Fruit fly (Drosophila melanogaster) whole organism, embryonic: ENCODE measurements around the gene Ndae1.

Experiments used
- Aef1 ChIP-seq: fragments of 200-800 bp; sonication (Bioruptor generic); IDR thresholded peaks from 3 replicates; pipeline ENCODE4 v1.3.6; 2022; ENCODE audit warnings: missing biosample characterization, missing genetic modification characterization
- Atf-2 ChIP-seq: fragments of 200-800 bp; sonication (Bioruptor generic); optimal IDR thresholded peaks from 2 replicates; lab custom pipeline; 2016; ENCODE audit warnings: missing biosample characterization, missing genetic modification characterization
- Awh ChIP-seq: fragments of 200-800 bp; sonication (Bioruptor generic); IDR thresholded peaks from 2 replicates; pipeline ENCODE4, ENCODE4 v1.3.6; 2022; ENCODE audit warnings: missing biosample characterization, missing genetic modification characterization
- CG13123 ChIP-seq: fragments of 200-800 bp; sonication (Bioruptor generic); optimal IDR thresholded peaks from 2 replicates; lab custom pipeline; 2016; ENCODE audit warnings: missing biosample characterization, missing genetic modification characterization
- CG13624 ChIP-seq: fragments of 200-800 bp; sonication (Bioruptor generic); optimal IDR thresholded peaks from 2 replicates; lab custom pipeline; 2016; ENCODE audit warnings: missing biosample characterization, missing genetic modification characterization
- CG13894 ChIP-seq: fragments of 200-800 bp; sonication (Bioruptor generic); optimal IDR thresholded peaks from 3 replicates; lab custom pipeline; 2018; ENCODE audit warnings: missing biosample characterization, mild to moderate bottlenecking, missing genetic modification characterization, moderate library complexity
- CG17328 ChIP-seq: fragments of 200-800 bp; sonication (Bioruptor generic); IDR thresholded peaks from 2 replicates; pipeline ENCODE4 v1.3.6; 2022; ENCODE audit warnings: missing biosample characterization, missing genetic modification characterization
- CG31388 ChIP-seq: fragments of 200-800 bp; sonication (Bioruptor generic); optimal IDR thresholded peaks from 2 replicates; lab custom pipeline; 2016; ENCODE audit warnings: missing biosample characterization, missing genetic modification characterization
- CG3163 ChIP-seq: fragments of 200-800 bp; sonication (Bioruptor generic); optimal IDR thresholded peaks from 3 replicates; lab custom pipeline; 2016; ENCODE audit warnings: missing biosample characterization, missing genetic modification characterization
- CG3838 ChIP-seq: fragments of 200-800 bp; sonication (Bioruptor generic); optimal IDR thresholded peaks from 3 replicates; lab custom pipeline; 2016; ENCODE audit warnings: missing biosample characterization, missing genetic modification characterization
- CG4282 ChIP-seq: fragments of 200-800 bp; sonication (Bioruptor generic); optimal IDR thresholded peaks from 2 replicates; lab custom pipeline; 2016; ENCODE audit warnings: missing biosample characterization, missing genetic modification characterization
- CG4360 ChIP-seq: fragments of 200-800 bp; sonication (Bioruptor generic); IDR thresholded peaks from 2 replicates; pipeline ENCODE4 v1.3.6; 2022; ENCODE audit warnings: missing biosample characterization, missing genetic modification characterization
- CG4404 ChIP-seq: fragments of 200-800 bp; sonication (Bioruptor generic); IDR thresholded peaks from 2 replicates; pipeline ENCODE4 v1.3.6; 2022; ENCODE audit warnings: missing biosample characterization, missing genetic modification characterization
- Ets65A ChIP-seq: fragments of 200-800 bp; sonication (Bioruptor generic); peaks from one replicate; lab custom pipeline; 2016; ENCODE audit warnings: missing biosample characterization, missing genetic modification characterization
- Hr78 ChIP-seq, 2 experiments: fragments of 200-800 bp in 1 of 2; fragments of >200 bp in 1 of 2; sonication (Bioruptor generic) in 1 of 2; optimal IDR thresholded peaks; 2 replicates each; lab custom pipeline; 2017 to 2019; ENCODE audit warnings: missing biosample characterization in 2 of 2, missing genetic modification characterization in 2 of 2, mild to moderate bottlenecking in 1 of 2, moderate library complexity in 1 of 2
- MBD-R2 ChIP-seq: fragments of 200-800 bp; sonication (Bioruptor generic); IDR thresholded peaks from 2 replicates; pipeline ENCODE4 v1.3.6; 2022; ENCODE audit warnings: missing biosample characterization, missing genetic modification characterization
- Ravus ChIP-seq: fragments of 200-800 bp; sonication (Bioruptor generic); IDR thresholded peaks from 2 replicates; pipeline ENCODE4 v1.3.6; 2022; ENCODE audit warnings: missing biosample characterization, missing genetic modification characterization
- Sry-β ChIP-seq: fragments of 200-800 bp; sonication (Bioruptor generic); optimal IDR thresholded peaks from 2 replicates; lab custom pipeline; 2018; ENCODE audit warnings: missing biosample characterization, mild to moderate bottlenecking, missing genetic modification characterization, moderate library complexity
- Vsx1 ChIP-seq: fragments of 200-800 bp; sonication (Bioruptor generic); optimal IDR thresholded peaks from 2 replicates; lab custom pipeline; 2017; ENCODE audit warnings: missing biosample characterization, mild to moderate bottlenecking, missing genetic modification characterization, missing genetic modification reagents
- abd-A ChIP-seq: fragments of 200-800 bp; sonication (Bioruptor generic); optimal IDR thresholded peaks from 3 replicates; lab custom pipeline; 2019; ENCODE audit warnings: missing biosample characterization, mild to moderate bottlenecking, missing genetic modification characterization, moderate library complexity
- ash1 ChIP-seq: fragments of 200-800 bp; sonication (Bioruptor generic); optimal IDR thresholded peaks from 2 replicates; lab custom pipeline; 2018; ENCODE audit warnings: missing biosample characterization, mild to moderate bottlenecking, missing genetic modification characterization
- br ChIP-seq: fragments of >200 bp; optimal IDR thresholded peaks from 2 replicates; lab custom pipeline; 2017
- cg ChIP-seq: fragments of 200-800 bp; sonication (Bioruptor generic); optimal IDR thresholded peaks from 3 replicates; lab custom pipeline; 2019; ENCODE audit warnings: missing biosample characterization, mild to moderate bottlenecking, missing genetic modification characterization, moderate library complexity
- chinmo ChIP-seq: fragments of 200-800 bp; sonication (Bioruptor generic); IDR thresholded peaks from 4 replicates; pipeline ENCODE4 v1.3.6; 2022; ENCODE audit warnings: missing biosample characterization, missing genetic modification characterization; ENCODE audit not compliant: partially characterized antibody
- crc ChIP-seq: fragments of 200-800 bp; sonication (Bioruptor generic); optimal IDR thresholded peaks from 2 replicates; lab custom pipeline; 2016; ENCODE audit warnings: missing biosample characterization, missing genetic modification characterization
- dmrt99B ChIP-seq: fragments of 200-800 bp; sonication (Bioruptor generic); optimal IDR thresholded peaks from 2 replicates; lab custom pipeline; 2018; ENCODE audit warnings: missing biosample characterization, mild to moderate bottlenecking, missing genetic modification characterization, moderate library complexity
- en ChIP-seq: fragments of 200-800 bp; sonication (Bioruptor generic); optimal IDR thresholded peaks from 2 replicates; lab custom pipeline; 2016; ENCODE audit warnings: missing biosample characterization, missing genetic modification characterization
- fd102C ChIP-seq: fragments of 200-800 bp; sonication (Bioruptor generic); optimal IDR thresholded peaks from 2 replicates; lab custom pipeline; 2018; ENCODE audit warnings: missing biosample characterization, mild to moderate bottlenecking, missing genetic modification characterization, moderate library complexity
- gro ChIP-seq: fragments of 200-800 bp; sonication (Bioruptor generic); optimal IDR thresholded peaks from 2 replicates; lab custom pipeline; 2016; ENCODE audit warnings: missing biosample characterization, missing genetic modification characterization
- oc ChIP-seq: fragments of 200-800 bp; sonication (Bioruptor generic); optimal IDR thresholded peaks from 2 replicates; lab custom pipeline; 2018; ENCODE audit warnings: missing biosample characterization, mild to moderate bottlenecking, missing genetic modification characterization, moderate library complexity
- pum ChIP-seq: fragments of 200-800 bp; sonication (Bioruptor generic); optimal IDR thresholded peaks from 2 replicates; lab custom pipeline; 2016; ENCODE audit warnings: missing biosample characterization, missing genetic modification characterization
- row ChIP-seq: fragments of 200-800 bp; sonication (Bioruptor generic); IDR thresholded peaks from 3 replicates; pipeline ENCODE4 v1.3.6; 2022; ENCODE audit warnings: missing biosample characterization, missing genetic modification characterization
- salm ChIP-seq: fragments of 200-800 bp; sonication (Bioruptor generic); optimal IDR thresholded peaks from 2 replicates; lab custom pipeline; 2018; ENCODE audit warnings: missing biosample characterization, mild to moderate bottlenecking, missing genetic modification characterization
- scrt ChIP-seq: fragments of 200-800 bp; sonication (Bioruptor generic); optimal IDR thresholded peaks from 2 replicates; lab custom pipeline; 2018; ENCODE audit warnings: missing biosample characterization, mild to moderate bottlenecking, missing genetic modification characterization, moderate library complexity
- sd ChIP-seq: fragments of 200-800 bp; sonication (Bioruptor generic); optimal IDR thresholded peaks from 3 replicates; lab custom pipeline; 2018; ENCODE audit warnings: missing biosample characterization, mild to moderate bottlenecking, missing genetic modification characterization, moderate library complexity
- sens ChIP-seq: fragments of 200-800 bp; sonication (Bioruptor generic); peaks from one replicate; lab custom pipeline; 2016; ENCODE audit warnings: missing biosample characterization, missing genetic modification characterization
- stc ChIP-seq: fragments of 200-800 bp; sonication (Bioruptor generic); IDR thresholded peaks from 2 replicates; pipeline ENCODE4 v1.3.6; 2022; ENCODE audit warnings: missing biosample characterization, missing genetic modification characterization
- vvl ChIP-seq: fragments of 200-800 bp; sonication (Bioruptor generic); IDR thresholded peaks from 2 replicates; pipeline ENCODE4 v1.3.6; 2022; ENCODE audit warnings: missing biosample characterization, missing genetic modification characterization
- zfh1 ChIP-seq: fragments of 200-800 bp; sonication (Bioruptor generic); IDR thresholded peaks from 3 replicates; pipeline ENCODE4 v1.3.6; 2022; ENCODE audit warnings: missing biosample characterization, missing genetic modification characterization

Ndae1 gene

DNA sequence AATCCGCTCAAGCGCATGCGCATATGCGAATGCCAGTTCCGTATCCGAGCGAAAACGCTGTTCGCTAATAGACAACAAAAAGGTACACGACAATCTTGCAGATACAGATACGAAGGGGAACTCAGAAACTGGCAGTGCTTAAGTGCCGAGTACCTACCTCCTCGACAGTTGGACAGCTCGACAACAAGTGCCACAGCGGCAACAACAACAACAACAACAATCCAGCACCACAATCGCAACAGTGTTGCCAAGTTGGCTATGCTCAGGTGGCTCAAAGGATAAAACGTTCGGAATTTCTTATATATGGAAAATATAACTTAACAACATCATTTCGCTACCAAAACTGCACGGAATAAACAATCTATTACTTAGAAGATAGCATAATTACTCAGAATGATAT is 40.7 kb upstream of the Ndae1 start:
- no peak for TF ChIP-seq crc
- TF ChIP-seq Ets65A (GFP tag; lab: Kevin White, UChicago): peak; percentile 47
- peak; percentile 81 for TF ChIP-seq CG4360
- TF ChIP-seq scrt (GFP tag; lab: Kevin White, UChicago): no peak
- peak; percentile 37 for TF ChIP-seq Sry-β

DNA sequence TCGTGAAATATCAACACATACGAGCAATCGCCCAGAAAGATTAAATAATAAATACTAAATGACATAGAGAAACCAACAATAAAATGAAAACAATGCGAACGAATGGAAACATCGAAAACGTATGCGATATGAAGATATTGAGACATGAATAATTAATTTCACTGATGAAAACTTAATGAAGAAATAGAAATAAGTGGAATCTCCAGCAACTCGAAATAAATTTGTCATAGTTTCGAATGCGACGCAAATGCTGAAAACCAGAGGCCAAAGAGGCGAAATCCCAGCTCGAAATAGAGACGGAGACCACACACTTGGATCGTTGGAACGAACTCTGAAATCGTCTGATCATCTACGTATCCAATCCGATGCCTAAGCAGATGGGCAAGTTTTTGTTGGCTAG is 36.7 kb upstream of the Ndae1 start:
- TF ChIP-seq en (GFP tag; lab: Kevin White, UChicago) (no peak), Awh (GFP tag; lab: Robert Waterston, UW) (peak; percentile 70; the same call in 1 of the 2 replicates), chinmo (GFP tag; lab: Robert Waterston, UW) (peak; percentile 70; the same call in 1 of the 4 replicates), oc (tag; lab: Kevin White, UChicago) (peak; percentile 17), sd (tag; lab: Kevin White, UChicago) (peak; percentile 32), vvl (GFP tag; lab: Robert Waterston, UW) (peak; percentile 65), CG13894 (tag; lab: Kevin White, UChicago) (peak; percentile 23), Hr78 (GFP tag; optimal IDR thresholded peaks at IDR 0.05; lab: Kevin White, UChicago) (no peak), abd-A (tag; lab: Kevin White, UChicago) (peak; percentile 72)

DNA sequence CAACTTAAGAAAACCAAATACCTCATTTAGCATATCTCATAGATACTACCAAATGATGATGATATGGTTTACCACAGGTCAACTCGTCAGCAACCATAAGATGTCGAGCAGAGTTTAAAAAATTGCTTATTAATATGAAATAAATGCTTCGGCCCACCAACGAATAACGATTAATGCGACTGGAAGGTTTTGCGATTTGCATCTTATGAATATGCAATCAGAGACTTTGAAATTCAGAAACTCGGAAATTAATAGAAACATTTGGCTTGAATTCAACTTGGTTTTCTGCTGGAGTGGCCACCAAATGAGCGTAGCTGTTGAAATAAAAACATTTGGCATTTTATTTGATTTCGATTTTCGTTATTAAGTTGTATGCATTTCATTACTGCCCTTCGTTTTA is 35.6 kb upstream of the Ndae1 start:
- TF ChIP-seq salm (tag; lab: Kevin White, UChicago) (peak; percentile 20), sens (peak; percentile 37), oc (tag; lab: Kevin White, UChicago) (peak; percentile 7), abd-A (tag; lab: Kevin White, UChicago) (peak; percentile 89), CG4404 (GFP tag; lab: Robert Waterston, UW) (no peak), CG3163 (GFP tag; lab: Kevin White, UChicago) (no peak), vvl (GFP tag; lab: Robert Waterston, UW) (peak; percentile 96), chinmo (GFP tag; lab: Robert Waterston, UW) (peak; percentile 89), dmrt99B (tag; lab: Kevin White, UChicago) (no peak), sd (tag; lab: Kevin White, UChicago) (peak; percentile 20)
- TF ChIP-seq, all 482 proteins: peak for 7

DNA sequence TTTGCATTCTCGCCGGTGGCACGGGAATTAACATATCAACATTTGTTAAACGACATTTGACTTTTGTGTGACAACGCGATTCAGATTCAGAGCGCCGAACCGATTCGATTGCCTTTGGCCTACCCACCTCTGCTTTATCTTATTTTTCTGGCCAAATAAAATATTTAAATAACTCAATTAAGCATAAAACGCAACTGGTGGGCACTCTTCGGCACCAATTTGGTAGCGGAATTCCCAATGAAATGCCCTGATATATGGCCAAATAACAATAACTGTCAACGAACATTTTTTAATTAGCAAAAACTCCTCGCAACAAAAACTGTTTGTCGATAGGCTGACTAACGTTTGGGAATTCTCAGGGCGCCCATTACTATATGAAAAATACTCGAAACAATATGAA is 35.0 kb upstream of the Ndae1 start:
- no peak for TF ChIP-seq Aef1 (GFP tag; lab: Robert Waterston, UW)
- peak; percentile 53; the same call in 1 of the 2 replicates for TF ChIP-seq vvl (GFP tag; lab: Robert Waterston, UW)
- TF ChIP-seq gro (GFP tag; lab: Kevin White, UChicago): no peak
- TF ChIP-seq CG4360: no peak
- TF ChIP-seq MBD-R2 (GFP tag; lab: Robert Waterston, UW): no peak
- TF ChIP-seq abd-A (tag; lab: Kevin White, UChicago): peak; percentile 90
- TF ChIP-seq fd102C (GFP tag; lab: Kevin White, UChicago): no peak
- peak; percentile 50 for TF ChIP-seq sd (tag; lab: Kevin White, UChicago)
- TF ChIP-seq row (GFP tag; lab: Robert Waterston, UW): no peak
- 0 out of 4 replicates have a peak, but pooled peaks have one; percentile 57 for TF ChIP-seq chinmo (GFP tag; lab: Robert Waterston, UW)
- TF ChIP-seq Ravus (GFP tag; lab: Robert Waterston, UW): no peak
- peak; percentile 58; the same call in 1 of the 2 replicates for TF ChIP-seq Awh (GFP tag; lab: Robert Waterston, UW)
- peak; percentile 32 for TF ChIP-seq Vsx1 (GFP tag; lab: Kevin White, UChicago)

DNA sequence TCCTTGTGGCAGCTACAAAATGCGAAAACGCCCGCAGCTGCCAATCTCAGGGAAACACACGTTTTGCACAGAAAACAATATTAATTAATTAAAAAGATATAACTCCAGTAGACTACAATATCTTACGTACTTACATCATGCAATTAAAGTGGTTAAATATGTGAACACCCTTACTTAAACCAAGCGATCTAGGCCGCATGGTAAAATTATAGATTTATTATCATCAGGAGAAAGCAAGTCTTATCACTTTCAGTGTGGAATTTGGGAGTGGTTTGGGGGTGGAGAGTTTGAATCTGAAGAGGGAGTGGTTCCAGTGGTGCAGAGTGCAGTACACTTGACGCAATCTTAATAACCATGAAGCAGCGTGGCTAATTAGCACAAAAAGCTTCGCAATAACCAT is 33.0 kb upstream of the Ndae1 start:
- TF ChIP-seq stc: no peak
- no peak for TF ChIP-seq cg (GFP tag; lab: Kevin White, UChicago)
- no peak for TF ChIP-seq zfh1 (GFP tag; lab: Robert Waterston, UW)
- no peak for TF ChIP-seq CG17328
- no peak for TF ChIP-seq CG13123
- TF ChIP-seq CG3838 (GFP tag; lab: Kevin White, UChicago): no peak
- TF ChIP-seq MBD-R2 (GFP tag; lab: Robert Waterston, UW): no peak
- TF ChIP-seq pum (GFP tag; lab: Kevin White, UChicago): no peak
- TF ChIP-seq br (lab: Kevin White, UChicago): no peak
- TF ChIP-seq CG13624 (GFP tag; lab: Kevin White, UChicago): no peak
- no peak for TF ChIP-seq CG4282 (GFP tag; lab: Kevin White, UChicago)
- no peak for TF ChIP-seq Atf-2
- TF ChIP-seq CG31388 (GFP tag; lab: Kevin White, UChicago): no peak
- TF ChIP-seq CG4360: no peak
- no peak for TF ChIP-seq ash1 (GFP tag; lab: Kevin White, UChicago)
